Fruit fly (Drosophila melanogaster) whole organism, wandering third instar larva: Measurements from ENCODE around the gene DENR.
A peak's percentile ranks its signal among the peaks of the same experiment; 100 is the strongest.

Experiments used
- CG32264 ChIP-seq: fragments of 200-800 bp; sonication (Bioruptor generic); optimal IDR thresholded peaks from 2 replicates; lab custom pipeline; 2016; ENCODE audit warnings: missing biosample characterization, missing genetic modification characterization
- CG9705 ChIP-seq: fragments of 200-800 bp; sonication (Bioruptor generic); optimal IDR thresholded peaks from 2 replicates; lab custom pipeline; 2018; ENCODE audit warnings: missing biosample characterization, mild to moderate bottlenecking, missing genetic modification characterization
- CrebA ChIP-seq: fragments of 200-800 bp; sonication (Bioruptor generic); optimal IDR thresholded peaks from 2 replicates; lab custom pipeline; 2016; ENCODE audit warnings: missing biosample characterization, mild to moderate bottlenecking, missing genetic modification characterization, borderline replicate concordance
- Dfd ChIP-seq: fragments of >200 bp; optimal IDR thresholded peaks from 2 replicates; lab custom pipeline; 2017; ENCODE audit warnings: missing biosample characterization, missing genetic modification characterization
- Dif ChIP-seq: fragments of 200-275, 200-300 bp; sonication (Bioruptor generic); optimal IDR thresholded peaks from 2 replicates; lab custom pipeline; 2018; ENCODE audit warnings: missing biosample characterization, missing genetic modification characterization; ENCODE audit not compliant: partially characterized antibody
- GATAd ChIP-seq: sonication (Bioruptor generic); optimal IDR thresholded peaks from 2 replicates; lab custom pipeline; 2016; ENCODE audit warnings: missing biosample characterization, missing genetic modification characterization
- Hnf4 ChIP-seq: fragments of 200-800 bp; sonication (Bioruptor generic); optimal IDR thresholded peaks from 2 replicates; lab custom pipeline; 2016; ENCODE audit warnings: missing biosample characterization, mild to moderate bottlenecking, missing genetic modification characterization
- Hr78 ChIP-seq: fragments of >200 bp; optimal IDR thresholded peaks from 2 replicates; lab custom pipeline; 2017; ENCODE audit warnings: missing biosample characterization, missing genetic modification characterization
- Jra ChIP-seq: sonication (Bioruptor generic); optimal IDR thresholded peaks from 2 replicates; lab custom pipeline; 2016; ENCODE audit warnings: missing biosample characterization, missing genetic modification characterization
- Mio ChIP-seq: sonication (Bioruptor generic); optimal IDR thresholded peaks from 2 replicates; lab custom pipeline; 2016; ENCODE audit warnings: missing biosample characterization, missing genetic modification characterization
- Myc ChIP-seq: fragments of >200 bp; optimal IDR thresholded peaks from 2 replicates; lab custom pipeline; 2017
- N ChIP-seq: fragments of >200 bp; optimal IDR thresholded peaks from 2 replicates; lab custom pipeline; 2018; ENCODE audit warnings: missing biosample characterization, missing external identifiers, missing genetic modification characterization
- OdsH ChIP-seq: fragments of 200-800 bp; sonication (Bioruptor generic); optimal IDR thresholded peaks from 2 replicates; lab custom pipeline; 2016; ENCODE audit warnings: missing biosample characterization, mild to moderate bottlenecking, missing genetic modification characterization
- Rel ChIP-seq, 2 experiments: fragments of 200-800 bp; sonication (Bioruptor generic) in 1 of 2; optimal IDR thresholded peaks; 2 replicates in 1 of 2; 3 replicates in 1 of 2; lab custom pipeline; 2016 to 2019; ENCODE audit warnings: mild to moderate bottlenecking in 2 of 2, missing biosample characterization in 2 of 2, missing genetic modification characterization in 2 of 2, moderate library complexity in 1 of 2
- Sp1 ChIP-seq: fragments of 200-800 bp; sonication (Bioruptor generic); optimal IDR thresholded peaks from 3 replicates; lab custom pipeline; 2019; ENCODE audit warnings: missing biosample characterization, mild to moderate bottlenecking, missing genetic modification characterization, moderate library complexity
- Vsx2 ChIP-seq: fragments of 200-300, 225-300 bp; sonication (Bioruptor generic); optimal IDR thresholded peaks from 2 replicates; lab custom pipeline; 2018; ENCODE audit warnings: missing biosample characterization, missing genetic modification characterization; ENCODE audit not compliant: partially characterized antibody
- brk ChIP-seq: fragments of 200-800 bp; sonication (Bioruptor generic); optimal IDR thresholded peaks from 2 replicates; lab custom pipeline; 2016; ENCODE audit warnings: missing biosample characterization, mild to moderate bottlenecking, missing genetic modification characterization
- dl ChIP-seq, 2 experiments: fragments of 175-275, 200-275 bp in 1 of 2; fragments of 200-275 bp in 1 of 2; sonication (Bioruptor generic); optimal IDR thresholded peaks; lab custom pipeline; 2018; ENCODE audit warnings: mild to moderate bottlenecking in 2 of 2, missing biosample characterization in 2 of 2, missing genetic modification characterization in 2 of 2, moderate library complexity in 2 of 2; ENCODE audit not compliant: partially characterized antibody in 2 of 2, insufficient read depth in 1 of 2
- dmrt93B ChIP-seq: fragments of 200-800 bp; sonication (Bioruptor generic); optimal IDR thresholded peaks from 2 replicates; lab custom pipeline; 2018; ENCODE audit warnings: missing biosample characterization, mild to moderate bottlenecking, missing genetic modification characterization
- dsf ChIP-seq: sonication (Bioruptor generic); optimal IDR thresholded peaks from 2 replicates; lab custom pipeline; 2016; ENCODE audit warnings: missing biosample characterization, missing genetic modification characterization, borderline replicate concordance
- ey ChIP-seq: fragments of 200-800 bp; sonication (Bioruptor generic); optimal IDR thresholded peaks from 2 replicates; lab custom pipeline; 2016; ENCODE audit warnings: missing biosample characterization, missing genetic modification characterization
- fru ChIP-seq: fragments of 200-800 bp; sonication (Bioruptor generic); optimal IDR thresholded peaks from 3 replicates; lab custom pipeline; 2016; ENCODE audit warnings: missing biosample characterization, mild to moderate bottlenecking, missing genetic modification characterization
- h ChIP-seq: fragments of 200-800 bp; sonication (Bioruptor generic); optimal IDR thresholded peaks from 3 replicates; lab custom pipeline; 2016; ENCODE audit warnings: missing biosample characterization, mild to moderate bottlenecking, missing genetic modification characterization
- jim ChIP-seq: fragments of 175-275, 200-325 bp; sonication (Bioruptor generic); optimal IDR thresholded peaks from 2 replicates; lab custom pipeline; 2016; ENCODE audit warnings: missing biosample characterization, mild to moderate bottlenecking, missing genetic modification characterization
- psq ChIP-seq: fragments of 200-800 bp; sonication (Bioruptor generic); optimal IDR thresholded peaks from 3 replicates; lab custom pipeline; 2017; ENCODE audit warnings: missing biosample characterization, mild to moderate bottlenecking, missing genetic modification characterization, moderate library complexity
- rgr ChIP-seq: fragments of 200-800 bp; sonication (Bioruptor generic); optimal IDR thresholded peaks from 3 replicates; lab custom pipeline; 2016; ENCODE audit warnings: missing biosample characterization, mild to moderate bottlenecking, missing genetic modification characterization
- sv ChIP-seq: fragments of 200-800 bp; sonication (Bioruptor generic); optimal IDR thresholded peaks from 3 replicates; lab custom pipeline; 2016; ENCODE audit warnings: missing biosample characterization, missing genetic modification characterization
- tai ChIP-seq: sonication (Bioruptor generic); optimal IDR thresholded peaks from 2 replicates; lab custom pipeline; 2016; ENCODE audit warnings: missing biosample characterization, missing genetic modification characterization
- woc ChIP-seq: sonication (Bioruptor generic); optimal IDR thresholded peaks from 2 replicates; lab custom pipeline; 2016; ENCODE audit warnings: missing biosample characterization, mild to moderate bottlenecking, missing genetic modification characterization

The DENR gene

dm6 chrX:16912965-16913755, 26.8 kb upstream of the DENR start, which contains the start of gene CG4928:
CG4928 (plus strand) TSS chrX:16913180.
- TF ChIP-seq jim (GFP tag; lab: Kevin White, UChicago), result no peak
- no peak for TF ChIP-seq dsf (GFP tag; lab: Kevin White, UChicago)
- no peak for TF ChIP-seq Mio (GFP tag; lab: Kevin White, UChicago)
- no peak for TF ChIP-seq Hr78 (GFP tag; lab: Kevin White, UChicago)
- TF ChIP-seq Jra (GFP tag; lab: Kevin White, UChicago), result no peak
- TF ChIP-seq psq (GFP tag; lab: Kevin White, UChicago), result no peak
- TF ChIP-seq rgr, result no peak
- TF ChIP-seq Rel (GFP tag; optimal IDR thresholded peaks at IDR 0.05; lab: Kevin White, UChicago), result no peak
- TF ChIP-seq Rel (tag; optimal IDR thresholded peaks at IDR 0.05; lab: Kevin White, UChicago), result peak; percentile 30
- peak; percentile 16 for TF ChIP-seq Dif (GFP tag; lab: Kevin White, UChicago)
- no peak for TF ChIP-seq CrebA (GFP tag; lab: Kevin White, UChicago)
- TF ChIP-seq h (GFP tag; lab: Kevin White, UChicago), result no peak
- no peak for TF ChIP-seq OdsH
- no peak for TF ChIP-seq Sp1
- TF ChIP-seq N (GFP tag; lab: Kevin White, UChicago), result no peak
- no peak for TF ChIP-seq CG9705 (GFP tag; lab: Kevin White, UChicago)
- no peak for TF ChIP-seq woc (GFP tag; lab: Kevin White, UChicago)
- no peak for TF ChIP-seq Hnf4 (GFP tag; lab: Kevin White, UChicago)
- no peak for TF ChIP-seq dmrt93B (GFP tag; lab: Kevin White, UChicago)
- no peak for TF ChIP-seq CG32264
- no peak for TF ChIP-seq sv (GFP tag; lab: Kevin White, UChicago)
- TF ChIP-seq GATAd (GFP tag; lab: Kevin White, UChicago), result no peak
- no peak for TF ChIP-seq tai (GFP tag; lab: Kevin White, UChicago)
- TF ChIP-seq ey (GFP tag; lab: Kevin White, UChicago), result no peak
- peak; percentile 46 for TF ChIP-seq fru (GFP tag; lab: Kevin White, UChicago)
- TF ChIP-seq brk (GFP tag; lab: Kevin White, UChicago), result no peak

dm6 chrX:16911962-16912361, 25.6 kb upstream of the DENR start:
- TF ChIP-seq CrebA (GFP tag; lab: Kevin White, UChicago), result no peak
- no peak for TF ChIP-seq Rel (GFP tag; optimal IDR thresholded peaks at IDR 0.05; lab: Kevin White, UChicago)
- TF ChIP-seq Rel (tag; optimal IDR thresholded peaks at IDR 0.05; lab: Kevin White, UChicago), result peak; percentile 92

dm6 chrX:16909886-16910285, 23.5 kb upstream of the DENR start:
- TF ChIP-seq Rel (GFP tag; optimal IDR thresholded peaks at IDR 0.05; lab: Kevin White, UChicago) (no peak), Rel (tag; optimal IDR thresholded peaks at IDR 0.05; lab: Kevin White, UChicago) (peak; percentile 80), brk (GFP tag; lab: Kevin White, UChicago) (no peak)

dm6 chrX:16909297-16909696, 22.9 kb upstream of the DENR start:
- no peak for TF ChIP-seq psq (GFP tag; lab: Kevin White, UChicago)
- no peak for TF ChIP-seq GATAd (GFP tag; lab: Kevin White, UChicago)
- TF ChIP-seq Rel (GFP tag; optimal IDR thresholded peaks at IDR 0.05; lab: Kevin White, UChicago), result no peak
- TF ChIP-seq Rel (tag; optimal IDR thresholded peaks at IDR 0.05; lab: Kevin White, UChicago), result peak; percentile 44

- TF ChIP-seq fru (GFP tag; lab: Kevin White, UChicago), result no peak
- no peak for TF ChIP-seq Hr78 (GFP tag; lab: Kevin White, UChicago)
- TF ChIP-seq Dif (GFP tag; lab: Kevin White, UChicago), result no peak
- no peak for TF ChIP-seq Jra (GFP tag; lab: Kevin White, UChicago)
- no peak for TF ChIP-seq woc (GFP tag; lab: Kevin White, UChicago)
- TF ChIP-seq OdsH, result no peak
- TF ChIP-seq CG32264, result no peak
- TF ChIP-seq Myc, result no peak
- no peak for TF ChIP-seq Vsx2 (GFP tag; lab: Kevin White, UChicago)
- no peak for TF ChIP-seq Dfd (GFP tag; lab: Kevin White, UChicago)
- no peak for TF ChIP-seq dl (GFP tag; optimal IDR thresholded peaks at IDR 0.05; lab: Kevin White, UChicago; ENCODE audit: insufficient read depth in 1 of 2, partially characterized antibody in 2 of 2)
- TF ChIP-seq GATAd (GFP tag; lab: Kevin White, UChicago), result no peak
- TF ChIP-seq brk (GFP tag; lab: Kevin White, UChicago), result no peak
- no peak for TF ChIP-seq CrebA (GFP tag; lab: Kevin White, UChicago)
Measured at dm6 chrX:16907675-16908074, 21.3 kb upstream of the DENR start.
